Worm (Caenorhabditis elegans) whole organism, early embryonic: ENCODE data around the gene T22F3.10.

Experiments used
- B0310.2 ChIP-seq: sonication (generic microtip); optimal IDR thresholded peaks from 2 replicates; lab custom pipeline; 2016; ENCODE audit warnings: mild to moderate bottlenecking, missing genetic modification characterization, missing compliant biosample characterization
- F13C5.2 ChIP-seq: sonication (generic microtip); optimal IDR thresholded peaks from 2 replicates; lab custom pipeline; 2017; ENCODE audit warnings: mild to moderate bottlenecking, missing genetic modification characterization, inconsistent platforms, missing compliant biosample characterization
- aly-1 ChIP-seq: sonication (generic microtip); optimal IDR thresholded peaks from 2 replicates; lab custom pipeline; 2016; ENCODE audit warnings: missing genetic modification characterization, missing compliant biosample characterization
- ama-1 ChIP-seq: fragments of 150-350 bp; optimal IDR thresholded peaks from 2 replicates; lab custom pipeline; 2014
- ceh-13 ChIP-seq: fragments of 200-800 bp; sonication (Bioruptor generic); optimal IDR thresholded peaks from 2 replicates; lab custom pipeline; 2018; ENCODE audit warnings: mild to moderate bottlenecking, missing genetic modification characterization, missing compliant biosample characterization
- ceh-36 ChIP-seq: sonication (generic microtip); optimal IDR thresholded peaks from 2 replicates; lab custom pipeline; 2016; ENCODE audit warnings: missing genetic modification characterization, inconsistent platforms, missing compliant biosample characterization
- ets-7 ChIP-seq: sonication (generic microtip); optimal IDR thresholded peaks from 2 replicates; lab custom pipeline; 2016; ENCODE audit warnings: missing genotype, missing genetic modification characterization, missing compliant biosample characterization
- flt-1 ChIP-seq: fragments of 200-800 bp; sonication (Bioruptor generic); IDR thresholded peaks from 2 replicates; pipeline ENCODE4 v1.3.6; 2022; ENCODE audit warnings: missing genetic modification characterization, missing compliant biosample characterization
- hmbx-1 ChIP-seq: sonication (generic microtip); optimal IDR thresholded peaks from 2 replicates; lab custom pipeline; 2016; ENCODE audit warnings: mild to moderate bottlenecking, missing genetic modification characterization, missing compliant biosample characterization
- hmg-4 ChIP-seq: fragments of 200-800 bp; sonication (Bioruptor generic); optimal IDR thresholded peaks from 2 replicates; lab custom pipeline; 2018; ENCODE audit warnings: mild to moderate bottlenecking, missing genetic modification characterization, missing compliant biosample characterization
- hnd-1 ChIP-seq: sonication (generic microtip); optimal IDR thresholded peaks from 2 replicates; lab custom pipeline; 2016; ENCODE audit warnings: missing genetic modification characterization, missing compliant biosample characterization
- pes-1 ChIP-seq: fragments of 200-800 bp; sonication (Bioruptor generic); IDR thresholded peaks from 2 replicates; pipeline ENCODE4 v1.3.6; 2022; ENCODE audit warnings: missing genetic modification reagents, missing genetic modification characterization, missing compliant biosample characterization
- scrt-1 ChIP-seq: fragments of 200-800 bp; sonication (Bioruptor generic); IDR thresholded peaks from 2 replicates; pipeline ENCODE4 v1.3.6; 2022; ENCODE audit warnings: missing genetic modification characterization, missing compliant biosample characterization
- sea-1 ChIP-seq: fragments of 200-800 bp; sonication (Bioruptor generic); conservative IDR thresholded peaks from 2 replicates; pipeline ENCODE4 v1.3.6; 2022; ENCODE audit warnings: missing genetic modification characterization, missing compliant biosample characterization
- tbx-11 ChIP-seq: fragments of 200-800 bp; sonication (Bioruptor generic); IDR thresholded peaks from 2 replicates; pipeline ENCODE4 v1.3.6; 2022; ENCODE audit warnings: missing genetic modification characterization, missing compliant biosample characterization
- tbx-37 ChIP-seq: fragments of 200-800 bp; sonication (Bioruptor generic); conservative IDR thresholded peaks from 2 replicates; pipeline ENCODE4 v1.3.6; 2022; ENCODE audit warnings: missing genetic modification reagents, missing genetic modification characterization, missing compliant biosample characterization
- tra-4 ChIP-seq: sonication (generic microtip); optimal IDR thresholded peaks from 2 replicates; lab custom pipeline; 2017; ENCODE audit warnings: missing genetic modification characterization, missing compliant biosample characterization

Gene T22F3.10

DNA sequence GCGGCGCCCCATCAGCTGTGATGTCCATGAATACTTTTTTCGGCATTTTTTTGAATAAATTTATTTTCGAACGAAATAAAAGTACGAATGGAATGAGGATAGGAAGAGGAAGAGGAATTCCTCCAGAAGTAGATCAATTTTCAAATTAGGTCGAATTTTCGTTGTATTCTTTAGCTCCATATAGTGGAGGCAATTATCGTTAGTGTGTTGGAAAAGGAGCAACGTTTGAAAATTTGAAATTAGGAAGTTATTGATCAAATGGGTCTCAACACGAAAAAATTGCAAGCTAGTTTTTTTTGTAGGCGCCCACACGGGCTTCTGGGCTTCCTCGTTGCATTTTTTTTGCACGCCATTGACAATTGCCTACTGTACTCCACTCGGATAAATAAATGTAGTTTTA, 19.5 kb downstream of the T22F3.10 start, which contains the start of gene T22F3.12:
Gene T22F3.12 (minus strand): TSS at position 101 of the 400 bp plus-strand sequence.
- TF ChIP-seq tra-4 (tag; lab: Kevin White, UChicago) (no peak), tbx-11 (GFP tag; lab: Robert Waterston, UW) (no peak), B0310.2 (no peak), flt-1 (GFP tag; lab: Robert Waterston, UW) (no peak), sea-1 (GFP tag; lab: Robert Waterston, UW) (no peak), hmbx-1 (tag; lab: Kevin White, UChicago) (no peak), ets-7 (no peak), ama-1 (no peak), hnd-1 (no peak), ceh-13 (GFP tag; lab: Kevin White, UChicago) (no peak), pes-1 (GFP tag; lab: Robert Waterston, UW) (no peak), aly-1 (tag; lab: Kevin White, UChicago) (no peak), tbx-37 (no peak), scrt-1 (GFP tag; lab: Robert Waterston, UW) (no peak), F13C5.2 (tag; lab: Kevin White, UChicago) (no peak), ceh-36 (tag; lab: Kevin White, UChicago) (no peak), hmg-4 (no peak)

DNA sequence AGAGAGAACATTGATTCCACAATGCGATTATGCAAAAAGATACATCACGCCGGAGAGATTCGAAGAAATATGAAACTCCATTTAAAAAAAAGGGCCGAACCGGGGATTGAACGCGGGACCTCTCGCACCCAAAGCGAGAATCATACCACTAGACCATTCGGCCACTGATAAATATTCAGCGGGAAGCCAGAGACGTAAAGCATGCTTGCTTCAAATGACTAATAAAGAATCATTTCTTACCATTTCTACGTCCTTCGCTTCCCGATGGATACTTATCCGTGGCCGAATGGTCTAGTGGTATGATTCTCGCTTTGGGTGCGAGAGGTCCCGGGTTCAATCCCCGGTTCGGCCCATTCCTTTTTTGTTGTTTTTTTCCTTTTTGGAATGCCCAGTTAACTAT, 23.3 kb downstream of the T22F3.10 start:
- TF ChIP-seq aly-1 (tag; lab: Kevin White, UChicago) (no peak), ceh-13 (GFP tag; lab: Kevin White, UChicago) (no peak), tbx-11 (GFP tag; lab: Robert Waterston, UW) (no peak), pes-1 (GFP tag; lab: Robert Waterston, UW) (0 out of 2 replicates have a peak, but pooled peaks have one; percentile 23), F13C5.2 (tag; lab: Kevin White, UChicago) (no peak), scrt-1 (GFP tag; lab: Robert Waterston, UW) (no peak)

DNA sequence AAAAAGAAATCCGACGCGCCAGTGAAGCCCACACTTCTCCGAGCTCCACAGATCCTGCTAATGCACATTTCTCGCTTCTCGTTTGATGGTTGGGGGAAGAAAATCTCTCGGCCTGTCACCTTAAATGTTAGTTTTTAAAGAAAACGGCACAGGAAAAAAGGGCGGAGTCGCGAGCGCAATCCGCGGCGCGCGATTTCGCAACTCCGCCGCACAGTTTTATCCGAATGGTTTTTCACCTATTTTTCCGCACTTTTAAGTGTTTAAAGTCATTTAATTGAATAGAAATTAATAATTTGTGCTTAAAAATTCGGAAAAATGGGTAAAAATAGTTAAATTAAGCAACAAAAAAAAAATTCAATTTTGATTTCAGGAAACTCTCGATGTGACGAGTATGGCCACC, 23.9 kb downstream of the T22F3.10 start:
- no peak for TF ChIP-seq aly-1 (tag; lab: Kevin White, UChicago)
- TF ChIP-seq F13C5.2 (tag; lab: Kevin White, UChicago) = peak; percentile 59
- TF ChIP-seq hmg-4 = peak; percentile 61
- no peak for TF ChIP-seq hmbx-1 (tag; lab: Kevin White, UChicago)
- TF ChIP-seq ama-1 = no peak
- peak; percentile 52 for TF ChIP-seq B0310.2
- no peak; the same call in 1 of the 2 replicates for TF ChIP-seq flt-1 (GFP tag; lab: Robert Waterston, UW)
- peak; percentile 55; the same call in 1 of the 2 replicates for TF ChIP-seq tbx-11 (GFP tag; lab: Robert Waterston, UW)
- peak; percentile 60 for TF ChIP-seq ceh-36 (tag; lab: Kevin White, UChicago)
- no peak for TF ChIP-seq ets-7
- TF ChIP-seq sea-1 (GFP tag; lab: Robert Waterston, UW) = peak; percentile 68; the same call in 1 of the 2 replicates
- no peak for TF ChIP-seq tra-4 (tag; lab: Kevin White, UChicago)
- peak; percentile 45; the same call in 1 of the 2 replicates for TF ChIP-seq scrt-1 (GFP tag; lab: Robert Waterston, UW)
- peak; percentile 84 for TF ChIP-seq pes-1 (GFP tag; lab: Robert Waterston, UW)
- TF ChIP-seq tbx-37 = no peak
- TF ChIP-seq hnd-1 = peak; percentile 28
- no peak for TF ChIP-seq ceh-13 (GFP tag; lab: Kevin White, UChicago)

ce11 chrV:3586014-3586689, 25.4 kb downstream of the T22F3.10 start, which contains the start of the genes rpl-11.1 and T22F3.2:
Gene rpl-11.1 (minus strand): TSS chrV:3586064.
Gene T22F3.2 (plus strand): TSS chrV:3586639.
- TF ChIP-seq hmg-4 (peak; percentile 6), ceh-13 (GFP tag; lab: Kevin White, UChicago) (no peak)

DNA sequence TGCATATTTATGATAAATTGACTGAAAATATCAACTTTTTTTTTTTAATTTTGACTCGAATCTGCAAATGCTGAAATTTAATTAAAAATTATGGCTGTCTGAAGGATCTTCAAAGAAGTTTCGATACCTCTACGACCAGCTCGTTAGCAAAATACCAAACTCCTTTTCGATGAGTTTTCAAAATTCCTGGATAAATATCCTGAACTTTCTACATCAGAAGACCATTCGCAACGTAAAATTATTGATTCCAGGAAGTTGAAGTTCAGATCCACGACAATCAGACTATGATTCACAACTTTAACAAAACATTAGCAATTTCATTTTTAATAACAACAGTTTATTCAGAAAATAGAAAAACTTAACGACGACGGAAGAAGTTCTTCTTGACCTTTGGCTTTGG, 26.5 kb downstream of the T22F3.10 start:
- TF ChIP-seq B0310.2 (no peak), ceh-13 (GFP tag; lab: Kevin White, UChicago) (no peak), tbx-11 (GFP tag; lab: Robert Waterston, UW) (no peak), scrt-1 (GFP tag; lab: Robert Waterston, UW) (no peak)

- TF ChIP-seq scrt-1 (GFP tag; lab: Robert Waterston, UW) (no peak), tra-4 (tag; lab: Kevin White, UChicago) (no peak), ceh-13 (GFP tag; lab: Kevin White, UChicago) (no peak), ama-1 (no peak)
Measured at ce11 chrV:3583622-3584021, 27.9 kb downstream of the T22F3.10 start.

- TF ChIP-seq tbx-11 (GFP tag; lab: Robert Waterston, UW) (no peak), B0310.2 (no peak), tbx-37 (no peak), hmbx-1 (tag; lab: Kevin White, UChicago) (no peak), aly-1 (tag; lab: Kevin White, UChicago) (no peak), ceh-13 (GFP tag; lab: Kevin White, UChicago) (no peak), scrt-1 (GFP tag; lab: Robert Waterston, UW) (no peak), hmg-4 (no peak), ama-1 (no peak), ets-7 (no peak), tra-4 (tag; lab: Kevin White, UChicago) (no peak), hnd-1 (no peak), F13C5.2 (tag; lab: Kevin White, UChicago) (no peak), ceh-36 (tag; lab: Kevin White, UChicago) (no peak), flt-1 (GFP tag; lab: Robert Waterston, UW) (no peak), pes-1 (GFP tag; lab: Robert Waterston, UW) (no peak), sea-1 (GFP tag; lab: Robert Waterston, UW) (no peak)
Measured at ce11 chrV:3582671-3583070, 28.9 kb downstream of the T22F3.10 start.

ce11 chrV:3582086-3582485, 29.5 kb downstream of the T22F3.10 start:
- TF ChIP-seq scrt-1 (GFP tag; lab: Robert Waterston, UW) (no peak), sea-1 (GFP tag; lab: Robert Waterston, UW) (no peak), flt-1 (GFP tag; lab: Robert Waterston, UW) (no peak), pes-1 (GFP tag; lab: Robert Waterston, UW) (0 out of 2 replicates have a peak, but pooled peaks have one; percentile 9), B0310.2 (no peak)
